Worm (Caenorhabditis elegans): ENCODE results near the gene erg-28.

erg-28 gene

DNA sequence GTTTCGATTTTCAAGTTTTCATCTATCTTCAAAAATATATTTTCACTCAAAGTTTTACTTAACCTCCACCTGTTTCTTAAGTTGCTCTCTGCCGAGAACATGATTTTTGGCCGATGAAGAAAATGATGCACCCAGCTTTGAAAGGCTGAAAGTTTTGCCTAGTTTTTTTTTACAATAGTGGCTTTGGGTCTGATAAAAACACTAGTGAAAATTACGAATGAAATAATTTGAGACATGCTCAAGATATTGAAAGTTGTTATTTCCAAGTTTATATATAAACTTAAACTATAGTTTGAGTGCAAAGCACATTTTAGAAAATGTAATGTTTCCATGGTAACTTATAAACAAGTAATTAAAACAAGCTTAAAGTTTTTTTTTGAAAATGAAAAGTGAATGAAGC, 42.0 kb downstream of the erg-28 start, which contains the start of gene gpa-9:
gpa-9 (minus strand) TSS at position 101 of the 400 bp plus-strand sequence.
- TF ChIP-seq M03D4.4 (tag; optimal IDR thresholded peaks at IDR 0.05) (no peak), cnd-1 (tag; optimal IDR thresholded peaks at IDR 0.05) (no peak), unc-62 (GFP tag; optimal IDR thresholded peaks at IDR 0.05) (no peak), mls-2 (tag; optimal IDR thresholded peaks at IDR 0.05) (no peak), ztf-11 (tag; optimal IDR thresholded peaks at IDR 0.05) (no peak), nhr-237 (tag; optimal IDR thresholded peaks at IDR 0.05) (no peak), lin-13 (tag; optimal IDR thresholded peaks at IDR 0.05) (no peak), nhr-2 (tag; optimal IDR thresholded peaks at IDR 0.05) (no peak)

DNA sequence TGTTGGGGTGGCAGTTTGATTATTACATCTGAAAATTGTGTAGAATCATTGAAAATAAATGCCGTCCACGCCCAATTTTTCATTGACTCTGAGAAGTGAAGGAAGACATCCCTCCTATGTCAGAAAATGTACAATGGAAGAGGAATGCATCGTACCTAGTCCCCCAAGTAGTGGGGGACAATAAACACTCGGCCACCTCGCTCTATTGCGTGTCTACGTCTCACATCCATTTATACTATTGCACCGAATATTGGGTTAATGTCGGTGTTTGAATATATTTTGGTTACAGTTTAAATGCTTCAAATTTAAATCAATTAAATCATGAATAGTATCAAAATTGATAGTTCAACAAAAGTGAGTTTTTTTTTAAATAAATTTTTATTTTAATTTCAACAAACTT, 42.4 kb downstream of the erg-28 start, which contains the start of gene lin-25:
lin-25 (plus strand) TSS at position 290 of the 400 bp plus-strand sequence.
- TF ChIP-seq mep-1 (tag; optimal IDR thresholded peaks at IDR 0.05) (peak; percentile 43), ceh-43 (GFP tag; optimal IDR thresholded peaks at IDR 0.05) (no peak), mab-5 (tag; optimal IDR thresholded peaks at IDR 0.05) (no peak), hlh-1 (tag; optimal IDR thresholded peaks at IDR 0.05) (peak; percentile 11), ces-1 (GFP tag; optimal IDR thresholded peaks at IDR 0.05) (peak; percentile 64), lsy-2 (tag; optimal IDR thresholded peaks at IDR 0.05) (peak; percentile 1), pha-4 (tag; optimal IDR thresholded peaks at IDR 0.05) (peak; percentile 44)
